Worm (Caenorhabditis elegans): Measurements from ENCODE around the gene C14C11.1.

Gene C14C11.1

ce11 chrV:5682530-5682929 is 19.1 kb downstream of the C14C11.1 start, which contains the start of gene prp-39:
Gene prp-39 (minus strand): TSS chrV:5682630.
- TF ChIP-seq sem-4 (tag; optimal IDR thresholded peaks at IDR 0.05) (no peak), ztf-11 (tag; optimal IDR thresholded peaks at IDR 0.05) (no peak), egl-27 (tag; optimal IDR thresholded peaks at IDR 0.05) (no peak), lin-39 (tag; optimal IDR thresholded peaks at IDR 0.05) (no peak), nhr-129 (tag; optimal IDR thresholded peaks at IDR 0.05) (no peak), nhr-6 (tag; optimal IDR thresholded peaks at IDR 0.05) (no peak), nhr-10 (tag; optimal IDR thresholded peaks at IDR 0.05) (no peak), fos-1 (tag; optimal IDR thresholded peaks at IDR 0.05) (no peak), ZK546.5 (tag; optimal IDR thresholded peaks at IDR 0.05) (no peak), crh-2 (tag; optimal IDR thresholded peaks at IDR 0.05) (no peak), gmeb-1 (tag; optimal IDR thresholded peaks at IDR 0.05) (no peak), dmd-4 (tag; optimal IDR thresholded peaks at IDR 0.05) (no peak), sma-9 (GFP tag; optimal IDR thresholded peaks at IDR 0.05) (no peak), sma-9 (tag; optimal IDR thresholded peaks at IDR 0.05) (no peak), snpc-4 (tag; optimal IDR thresholded peaks at IDR 0.05) (no peak), C34F6.9 (tag; optimal IDR thresholded peaks at IDR 0.05) (no peak), mdl-1 (tag; optimal IDR thresholded peaks at IDR 0.05) (no peak), R02D3.7 (tag; optimal IDR thresholded peaks at IDR 0.05) (no peak), alr-1 (tag; optimal IDR thresholded peaks at IDR 0.05) (no peak)

ce11 chrV:5684534-5684933 is 21.1 kb downstream of the C14C11.1 start, which contains the start of the genes hmgs-1 and F25B4.4:
Gene hmgs-1 (minus strand): TSS chrV:5684589.
Gene F25B4.4 (plus strand): TSS chrV:5684873.
- TF ChIP-seq ama-1 (optimal IDR thresholded peaks at IDR 0.05) (peak; percentile 57), C34F6.9 (tag; optimal IDR thresholded peaks at IDR 0.05) (peak; percentile 93), ZK546.5 (tag; optimal IDR thresholded peaks at IDR 0.05) (peak; percentile 32), dmd-4 (tag; optimal IDR thresholded peaks at IDR 0.05) (peak; percentile 21), ceh-82 (tag; optimal IDR thresholded peaks at IDR 0.05) (peak; percentile 17), aly-2 (tag; optimal IDR thresholded peaks at IDR 0.05) (no peak), sem-4 (tag; optimal IDR thresholded peaks at IDR 0.05) (peak; percentile 77), unc-62 (GFP tag; optimal IDR thresholded peaks at IDR 0.05) (peak; percentile 49), lin-11 (tag; optimal IDR thresholded peaks at IDR 0.05) (peak; percentile 81), lin-13 (GFP tag; optimal IDR thresholded peaks at IDR 0.05) (peak; percentile 91), blmp-1 (tag; optimal IDR thresholded peaks at IDR 0.05; ENCODE audit: insufficient read depth) (peak; percentile 78), sma-9 (GFP tag; optimal IDR thresholded peaks at IDR 0.05) (peak; percentile 95), sma-9 (tag; optimal IDR thresholded peaks at IDR 0.05) (no peak), ceh-16 (tag; optimal IDR thresholded peaks at IDR 0.05) (no peak), lsy-2 (tag; optimal IDR thresholded peaks at IDR 0.05) (peak; percentile 84 to 95), nhr-25 (tag; optimal IDR thresholded peaks at IDR 0.05) (peak; percentile 93), Y55F3AM.14 (GFP tag; optimal IDR thresholded peaks at IDR 0.05) (peak; percentile 34), unc-55 (GFP tag; optimal IDR thresholded peaks at IDR 0.05) (peak; percentile 97), nhr-21 (tag; optimal IDR thresholded peaks at IDR 0.05) (peak; percentile 87), lin-39 (tag; optimal IDR thresholded peaks at IDR 0.05) (peak; percentile 61), mab-5 (tag; optimal IDR thresholded peaks at IDR 0.05) (peak; percentile 95), alr-1 (tag; optimal IDR thresholded peaks at IDR 0.05) (no peak), fos-1 (tag; optimal IDR thresholded peaks at IDR 0.05) (peak; percentile 83), crh-2 (tag; optimal IDR thresholded peaks at IDR 0.05) (peak; percentile 94), unc-39 (tag; optimal IDR thresholded peaks at IDR 0.05) (no peak), nhr-6 (tag; optimal IDR thresholded peaks at IDR 0.05) (peak; percentile 80), R02D3.7 (tag; optimal IDR thresholded peaks at IDR 0.05) (peak; percentile 99), zag-1 (tag; optimal IDR thresholded peaks at IDR 0.05) (peak; percentile 83), egl-27 (tag; optimal IDR thresholded peaks at IDR 0.05) (peak; percentile 91), mdl-1 (tag; optimal IDR thresholded peaks at IDR 0.05) (no peak), ztf-4 (tag; optimal IDR thresholded peaks at IDR 0.05) (peak; percentile 87), F13H6.1 (tag; optimal IDR thresholded peaks at IDR 0.05) (peak; percentile 89), sma-3 (GFP tag; optimal IDR thresholded peaks at IDR 0.05) (peak; percentile 89), nhr-237 (tag; optimal IDR thresholded peaks at IDR 0.05) (no peak), nhr-129 (tag; optimal IDR thresholded peaks at IDR 0.05) (peak; percentile 93), snpc-4 (tag; optimal IDR thresholded peaks at IDR 0.05) (peak; percentile 68), nhr-10 (tag; optimal IDR thresholded peaks at IDR 0.05) (peak; percentile 72), gmeb-1 (tag; optimal IDR thresholded peaks at IDR 0.05) (peak; percentile 88), elt-1 (tag; optimal IDR thresholded peaks at IDR 0.05) (no peak), ztf-11 (tag; optimal IDR thresholded peaks at IDR 0.05) (no peak), skn-1 (tag; optimal IDR thresholded peaks at IDR 0.05) (peak; percentile 21), nhr-77 (tag; optimal IDR thresholded peaks at IDR 0.05) (peak; percentile 47)
